Fruit fly (Drosophila melanogaster) S2 (cell line): ENCODE results near the gene lili.

ENCODE experiments used
- CG8478 ChIP-seq: fragments of >200 bp; optimal IDR thresholded peaks from 2 replicates; lab custom pipeline; 2018
- CTCF ChIP-seq, 2 experiments: fragments of >200 bp; optimal IDR thresholded peaks; 2 replicates each; lab custom pipeline; 2018

dm6 chr3R:24773422-24773821 is 40.4 kb downstream of the lili start:
- TF ChIP-seq CTCF (optimal IDR thresholded peaks at IDR 0.05; lab: Kevin White, UChicago) (no peak), CG8478 (lab: Kevin White, UChicago) (no peak)
